Fruit fly (Drosophila melanogaster) whole organism, prepupa: ENCODE data around the gene CG34305.

Experiments used
- CG10669 ChIP-seq: fragments of 200-800 bp; sonication (Bioruptor generic); optimal IDR thresholded peaks from 3 replicates; lab custom pipeline; 2018; ENCODE audit warnings: missing biosample characterization, mild to moderate bottlenecking, missing genetic modification characterization, moderate library complexity
- CG11902 ChIP-seq: fragments of 200-800 bp; sonication (Bioruptor generic); optimal IDR thresholded peaks from 3 replicates; lab custom pipeline; 2016; ENCODE audit warnings: missing biosample characterization, missing genetic modification characterization
- CG15336 ChIP-seq: fragments of 200-800 bp; sonication (Bioruptor generic); IDR thresholded peaks from 2 replicates; pipeline ENCODE4 v1.3.6; 2022; ENCODE audit warnings: missing biosample characterization, missing genetic modification characterization
- CG16779 ChIP-seq: fragments of 200-800 bp; sonication (Bioruptor generic); optimal IDR thresholded peaks from 3 replicates; lab custom pipeline; 2017; ENCODE audit warnings: missing biosample characterization, mild to moderate bottlenecking, missing genetic modification characterization
- CG3032 ChIP-seq: fragments of 200-800 bp; optimal IDR thresholded peaks from 2 replicates; lab custom pipeline; 2019; ENCODE audit warnings: missing biosample characterization, mild to moderate bottlenecking, missing genetic modification characterization, moderate library complexity
- CG31627 ChIP-seq: fragments of 200-800 bp; sonication (Bioruptor generic); optimal IDR thresholded peaks from 3 replicates; lab custom pipeline; 2016; ENCODE audit warnings: missing biosample characterization, missing genetic modification characterization
- CG32006 ChIP-seq: fragments of 200-800 bp; sonication (Bioruptor generic); optimal IDR thresholded peaks from 3 replicates; lab custom pipeline; 2017; ENCODE audit warnings: missing biosample characterization, mild to moderate bottlenecking, missing genetic modification characterization
- CG3919 ChIP-seq: fragments of 200-800 bp; sonication (Bioruptor generic); optimal IDR thresholded peaks from 3 replicates; lab custom pipeline; 2016; ENCODE audit warnings: missing biosample characterization, missing genetic modification characterization
- CG6163 ChIP-seq: fragments of 200-800 bp; sonication (Bioruptor generic); IDR thresholded peaks from 3 replicates; pipeline ENCODE4 v1.3.6; 2022; ENCODE audit warnings: missing biosample characterization, missing genetic modification characterization
- CG6792 ChIP-seq: fragments of 200-800 bp; sonication (Bioruptor generic); optimal IDR thresholded peaks from 3 replicates; lab custom pipeline; 2016; ENCODE audit warnings: missing biosample characterization, missing genetic modification characterization
- CG6808 ChIP-seq: fragments of 200-800 bp; sonication (Bioruptor generic); optimal IDR thresholded peaks from 3 replicates; lab custom pipeline; 2017; ENCODE audit warnings: missing biosample characterization, missing genetic modification characterization, mild to moderate bottlenecking, moderate library complexity, missing genetic modification reagents
- CG6854 ChIP-seq: fragments of 200-800 bp; sonication (Bioruptor generic); optimal IDR thresholded peaks from 2 replicates; lab custom pipeline; 2017; ENCODE audit warnings: missing biosample characterization, mild to moderate bottlenecking, missing genetic modification characterization
- CG7368 ChIP-seq: fragments of 200-800 bp; sonication (Bioruptor generic); optimal IDR thresholded peaks from 3 replicates; lab custom pipeline; 2016; ENCODE audit warnings: missing biosample characterization, missing genetic modification characterization
- CG8119 ChIP-seq: fragments of 200-800 bp; sonication (Bioruptor generic); IDR thresholded peaks from 3 replicates; pipeline ENCODE4 v1.3.6; 2022; ENCODE audit warnings: missing biosample characterization, missing genetic modification characterization
- CG8632 ChIP-seq: fragments of 200-800 bp; sonication (Bioruptor generic); optimal IDR thresholded peaks from 3 replicates; lab custom pipeline; 2016; ENCODE audit warnings: missing biosample characterization, missing genetic modification characterization
- CG9139 ChIP-seq: fragments of 200-800 bp; sonication (Bioruptor generic); optimal IDR thresholded peaks from 3 replicates; lab custom pipeline; 2017; ENCODE audit warnings: missing biosample characterization, mild to moderate bottlenecking, missing genetic modification characterization
- Eip93F ChIP-seq: fragments of 200-800 bp; sonication (Bioruptor generic); optimal IDR thresholded peaks from 2 replicates; lab custom pipeline; 2016; ENCODE audit warnings: missing biosample characterization, mild to moderate bottlenecking, missing genetic modification characterization
- Ets21C ChIP-seq: fragments of 200-800 bp; sonication (Bioruptor generic); optimal IDR thresholded peaks from 3 replicates; lab custom pipeline; 2016; ENCODE audit warnings: missing biosample characterization, missing genetic modification characterization
- Ets96B ChIP-seq: fragments of 200-800 bp; optimal IDR thresholded peaks from 2 replicates; lab custom pipeline; 2019; ENCODE audit warnings: missing biosample characterization, mild to moderate bottlenecking, missing genetic modification characterization, moderate library complexity
- Gug ChIP-seq: fragments of 200-800 bp; sonication (Bioruptor generic); IDR thresholded peaks from 2 replicates; pipeline ENCODE4 v1.3.6; 2022; ENCODE audit warnings: missing biosample characterization, missing genetic modification characterization
- Smox ChIP-seq: fragments of 200-800 bp; sonication (Bioruptor generic); optimal IDR thresholded peaks from 3 replicates; lab custom pipeline; 2016; ENCODE audit warnings: missing biosample characterization, missing genetic modification characterization
- Sox102F ChIP-seq: fragments of 200-800 bp; sonication (Bioruptor generic); optimal IDR thresholded peaks from 2 replicates; lab custom pipeline; 2016; ENCODE audit warnings: missing biosample characterization, mild to moderate bottlenecking, missing genetic modification characterization
- Sox14 ChIP-seq: fragments of 200-800 bp; sonication (Bioruptor generic); optimal IDR thresholded peaks from 3 replicates; lab custom pipeline; 2016; ENCODE audit warnings: missing biosample characterization, missing genetic modification characterization
- Sox15 ChIP-seq: fragments of 200-800 bp; sonication (Bioruptor generic); optimal IDR thresholded peaks from 3 replicates; lab custom pipeline; 2016; ENCODE audit warnings: missing biosample characterization, missing genetic modification characterization
- acj6 ChIP-seq: fragments of 200-800 bp; sonication (Bioruptor generic); optimal IDR thresholded peaks from 3 replicates; lab custom pipeline; 2016; ENCODE audit warnings: missing biosample characterization, missing genetic modification characterization
- cyc ChIP-seq: fragments of 200-800 bp; sonication (Bioruptor generic); optimal IDR thresholded peaks from 3 replicates; lab custom pipeline; 2016; ENCODE audit warnings: missing biosample characterization, missing genetic modification characterization
- dac ChIP-seq: fragments of 200-800 bp; sonication (Bioruptor generic); optimal IDR thresholded peaks from 2 replicates; lab custom pipeline; 2017; ENCODE audit warnings: missing biosample characterization, mild to moderate bottlenecking, missing genetic modification characterization
- eg ChIP-seq: fragments of 200-800 bp; sonication (Bioruptor generic); IDR thresholded peaks from 3 replicates; pipeline ENCODE4 v1.3.6; 2022; ENCODE audit warnings: missing biosample characterization, missing genetic modification characterization
- esn ChIP-seq: fragments of 200-800 bp; sonication (Bioruptor generic); optimal IDR thresholded peaks from 2 replicates; lab custom pipeline; 2016; ENCODE audit warnings: missing biosample characterization, mild to moderate bottlenecking, missing genetic modification characterization, moderate library complexity
- fd59A ChIP-seq: fragments of 200-800 bp; sonication (Bioruptor generic); optimal IDR thresholded peaks from 2 replicates; lab custom pipeline; 2017; ENCODE audit warnings: missing biosample characterization, mild to moderate bottlenecking, missing genetic modification characterization, missing genetic modification reagents
- lz ChIP-seq: fragments of 200-800 bp; sonication (Bioruptor generic); optimal IDR thresholded peaks from 3 replicates; lab custom pipeline; 2016; ENCODE audit warnings: missing biosample characterization, missing genetic modification characterization
- net ChIP-seq: fragments of 200-800 bp; sonication (Bioruptor generic); optimal IDR thresholded peaks from 3 replicates; lab custom pipeline; 2016; ENCODE audit warnings: missing biosample characterization, missing genetic modification characterization
- pdm3 ChIP-seq: fragments of 200-800 bp; sonication (Bioruptor generic); optimal IDR thresholded peaks from 3 replicates; lab custom pipeline; 2016; ENCODE audit warnings: missing biosample characterization, missing genetic modification characterization
- spab ChIP-seq: fragments of 200-800 bp; sonication (Bioruptor generic); optimal IDR thresholded peaks from 2 replicates; lab custom pipeline; 2017; ENCODE audit warnings: missing biosample characterization, mild to moderate bottlenecking, missing genetic modification characterization, missing genetic modification reagents
- svp ChIP-seq: fragments of 200-800 bp; sonication (Bioruptor generic); peaks from one replicate; lab custom pipeline; 2016; ENCODE audit warnings: missing biosample characterization, missing genetic modification characterization
- topi ChIP-seq: fragments of 200-800 bp; sonication (Bioruptor generic); optimal IDR thresholded peaks from 3 replicates; lab custom pipeline; 2016; ENCODE audit warnings: missing biosample characterization, missing genetic modification characterization
- vri ChIP-seq: fragments of 200-800 bp; sonication (Bioruptor generic); optimal IDR thresholded peaks from 3 replicates; lab custom pipeline; 2016; ENCODE audit warnings: missing biosample characterization, mild to moderate bottlenecking, missing genetic modification characterization

CG34305 gene

dm6 chr3R:4229137-4229764 is 13.7 kb downstream of the CG34305 start, which contains the start of gene DhpD (continued):
- TF ChIP-seq acj6 (GFP tag; lab: Kevin White, UChicago), result peak; percentile 84
- peak; percentile 74 for TF ChIP-seq Ets21C
- peak; percentile 89 for TF ChIP-seq esn (GFP tag; lab: Kevin White, UChicago)
- peak; percentile 86 for TF ChIP-seq lz
- peak; percentile 88 for TF ChIP-seq CG31627 (GFP tag; lab: Kevin White, UChicago)
- TF ChIP-seq dac (GFP tag; lab: Kevin White, UChicago), result peak; percentile 57
- TF ChIP-seq cyc (GFP tag; lab: Kevin White, UChicago), result peak; percentile 83
- TF ChIP-seq CG16779 (tag; lab: Kevin White, UChicago), result no peak
- peak; percentile 59 for TF ChIP-seq CG8119 (GFP tag; lab: Robert Waterston, UW)
- TF ChIP-seq CG32006 (GFP tag; lab: Kevin White, UChicago), result peak; percentile 74
- TF ChIP-seq Ets96B (tag; lab: Kevin White, UChicago), result peak; percentile 77
- TF ChIP-seq fd59A (GFP tag; lab: Kevin White, UChicago), result peak; percentile 58
- TF ChIP-seq Smox, result no peak
- TF ChIP-seq net (GFP tag; lab: Kevin White, UChicago), result peak; percentile 81
- peak; percentile 48 for TF ChIP-seq Eip93F (GFP tag; lab: Kevin White, UChicago)
- peak; percentile 63 for TF ChIP-seq Sox15 (GFP tag; lab: Kevin White, UChicago)
- peak; percentile 83 for TF ChIP-seq vri (GFP tag; lab: Kevin White, UChicago)
- TF ChIP-seq topi (GFP tag; lab: Kevin White, UChicago), result peak; percentile 85
- peak; percentile 81 for TF ChIP-seq CG6792 (GFP tag; lab: Kevin White, UChicago)
- TF ChIP-seq CG3919 (GFP tag; lab: Kevin White, UChicago), result peak; percentile 86
- TF ChIP-seq Gug (GFP tag; lab: Robert Waterston, UW), result peak; percentile 64
- TF ChIP-seq CG10669 (GFP tag; lab: Kevin White, UChicago), result peak; percentile 83
- TF ChIP-seq CG15336 (GFP tag; lab: Robert Waterston, UW), result peak; percentile 54
- peak; percentile 56 for TF ChIP-seq CG7368 (GFP tag; lab: Kevin White, UChicago)
- peak; percentile 33 for TF ChIP-seq spab (GFP tag; lab: Kevin White, UChicago)
- peak; percentile 74 for TF ChIP-seq CG6854 (GFP tag; lab: Kevin White, UChicago)
- peak; percentile 81 for TF ChIP-seq CG3032 (tag; lab: Kevin White, UChicago)
- TF ChIP-seq, all 60 proteins: peak for 47

dm6 chr3R:4228426-4228825 is 14.5 kb downstream of the CG34305 start:
- TF ChIP-seq CG6792 (GFP tag; lab: Kevin White, UChicago), result no peak
- TF ChIP-seq svp (GFP tag; lab: Kevin White, UChicago), result peak; percentile 84

- TF ChIP-seq CG6163 (GFP tag; lab: Robert Waterston, UW) (peak; percentile 27; the same call in 1 of the 3 replicates), pdm3 (GFP tag; lab: Kevin White, UChicago) (no peak), CG11902 (GFP tag; lab: Kevin White, UChicago) (no peak), cyc (GFP tag; lab: Kevin White, UChicago) (peak; percentile 20), Sox15 (GFP tag; lab: Kevin White, UChicago) (no peak), Sox14 (GFP tag; lab: Kevin White, UChicago) (peak; percentile 48), esn (GFP tag; lab: Kevin White, UChicago) (peak; percentile 32), CG16779 (tag; lab: Kevin White, UChicago) (no peak), CG31627 (GFP tag; lab: Kevin White, UChicago) (peak; percentile 26), CG3032 (tag; lab: Kevin White, UChicago) (peak; percentile 44)
Observed at dm6 chr3R:4220780-4221179, 22.2 kb downstream of the CG34305 start.

dm6 chr3R:4220030-4220429 is 22.9 kb downstream of the CG34305 start, which contains the start of gene CG31516:
Gene CG31516 (minus strand): TSS chr3R:4220130.
- TF ChIP-seq svp (GFP tag; lab: Kevin White, UChicago) (no peak), CG9139 (GFP tag; lab: Kevin White, UChicago) (no peak), CG7368 (GFP tag; lab: Kevin White, UChicago) (no peak), Ets96B (tag; lab: Kevin White, UChicago) (no peak), CG8632 (GFP tag; lab: Kevin White, UChicago) (no peak), CG6808 (GFP tag; lab: Kevin White, UChicago) (no peak), Ets21C (no peak), Sox102F (GFP tag; lab: Kevin White, UChicago) (no peak), CG6792 (GFP tag; lab: Kevin White, UChicago) (no peak), Sox15 (GFP tag; lab: Kevin White, UChicago) (no peak), eg (no peak)
